Worm (Caenorhabditis elegans) whole organism, early embryonic: ENCODE measurements around the gene mcm-6.

Experiments used
- ama-1 ChIP-seq: fragments of 150-350 bp; optimal IDR thresholded peaks from 2 replicates; lab custom pipeline; 2014
- ceh-13 ChIP-seq: fragments of 200-800 bp; sonication (Bioruptor generic); optimal IDR thresholded peaks from 2 replicates; lab custom pipeline; 2018; ENCODE audit warnings: mild to moderate bottlenecking, missing genetic modification characterization, missing compliant biosample characterization
- flt-1 ChIP-seq: fragments of 200-800 bp; sonication (Bioruptor generic); IDR thresholded peaks from 2 replicates; pipeline ENCODE4 v1.3.6; 2022; ENCODE audit warnings: missing genetic modification characterization, missing compliant biosample characterization
- hmbx-1 ChIP-seq: sonication (generic microtip); optimal IDR thresholded peaks from 2 replicates; lab custom pipeline; 2016; ENCODE audit warnings: mild to moderate bottlenecking, missing genetic modification characterization, missing compliant biosample characterization
- scrt-1 ChIP-seq: fragments of 200-800 bp; sonication (Bioruptor generic); IDR thresholded peaks from 2 replicates; pipeline ENCODE4 v1.3.6; 2022; ENCODE audit warnings: missing genetic modification characterization, missing compliant biosample characterization
- tbx-11 ChIP-seq: fragments of 200-800 bp; sonication (Bioruptor generic); IDR thresholded peaks from 2 replicates; pipeline ENCODE4 v1.3.6; 2022; ENCODE audit warnings: missing genetic modification characterization, missing compliant biosample characterization
- tbx-37 ChIP-seq: fragments of 200-800 bp; sonication (Bioruptor generic); conservative IDR thresholded peaks from 2 replicates; pipeline ENCODE4 v1.3.6; 2022; ENCODE audit warnings: missing genetic modification reagents, missing genetic modification characterization, missing compliant biosample characterization
- tra-4 ChIP-seq: sonication (generic microtip); optimal IDR thresholded peaks from 2 replicates; lab custom pipeline; 2017; ENCODE audit warnings: missing genetic modification characterization, missing compliant biosample characterization

DNA sequence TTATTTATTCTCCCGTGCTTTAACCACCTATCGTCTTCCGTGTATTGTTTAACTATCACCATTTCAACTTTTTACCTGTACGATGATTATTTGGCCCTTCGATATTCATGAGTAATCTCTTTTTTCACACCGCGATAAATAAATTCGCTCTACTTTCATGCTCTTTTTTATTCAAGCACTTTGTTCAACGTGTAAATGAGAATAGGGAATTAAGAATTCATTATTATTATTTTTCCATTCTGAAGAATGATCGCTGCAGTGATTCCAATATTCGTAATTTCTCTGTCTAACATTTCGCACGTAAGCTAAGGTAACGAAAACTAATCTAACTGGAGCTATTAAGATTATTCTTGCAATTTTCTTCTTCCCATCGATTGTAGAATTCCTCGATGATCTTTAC, 45.5 kb upstream of the mcm-6 start, which contains the start of gene T05G5.4:
- TF ChIP-seq tbx-37 (GFP tag; lab: Robert Waterston, UW): no peak
- TF ChIP-seq hmbx-1 (tag; lab: Kevin White, UChicago): no peak
- TF ChIP-seq ama-1: no peak
- TF ChIP-seq flt-1 (GFP tag; lab: Robert Waterston, UW): no peak
- no peak for TF ChIP-seq ceh-13
- no peak for TF ChIP-seq tbx-11
- TF ChIP-seq scrt-1: no peak
- TF ChIP-seq tra-4 (tag; lab: Kevin White, UChicago): no peak
